Fruit fly (Drosophila melanogaster) whole organism, adult: ENCODE data around the gene Cp7Fb.

Experiments
- CG11617 ChIP-seq: fragments of 200-800 bp; sonication (Bioruptor generic); optimal IDR thresholded peaks from 2 replicates; lab custom pipeline; 2017; ENCODE audit warnings: mild to moderate bottlenecking, missing biosample characterization, missing genetic modification reagents, missing genetic modification characterization
- CG12768 ChIP-seq: fragments of 200-800 bp; sonication (Bioruptor generic); optimal IDR thresholded peaks from 2 replicates; lab custom pipeline; 2017; ENCODE audit warnings: missing biosample characterization, missing genetic modification characterization, mild to moderate bottlenecking, moderate library complexity, missing genetic modification reagents
- CG14711 ChIP-seq: fragments of 200-800 bp; sonication (Bioruptor generic); optimal IDR thresholded peaks from 2 replicates; lab custom pipeline; 2018; ENCODE audit warnings: missing biosample characterization, mild to moderate bottlenecking, missing genetic modification characterization, moderate library complexity
- CG1620 ChIP-seq: fragments of 200-800 bp; sonication (Bioruptor generic); optimal IDR thresholded peaks from 2 replicates; lab custom pipeline; 2016; ENCODE audit warnings: missing biosample characterization, missing genetic modification characterization
- CG33017 ChIP-seq: fragments of 200-800 bp; sonication (Bioruptor generic); optimal IDR thresholded peaks from 2 replicates; lab custom pipeline; 2018; ENCODE audit warnings: missing biosample characterization, mild to moderate bottlenecking, missing genetic modification characterization, moderate library complexity
- CG7045 ChIP-seq: fragments of 200-800 bp; sonication (Bioruptor generic); optimal IDR thresholded peaks from 2 replicates; lab custom pipeline; 2017; ENCODE audit warnings: missing biosample characterization, mild to moderate bottlenecking, missing genetic modification characterization
- Clk ChIP-seq: fragments of 200-800 bp; sonication (Bioruptor generic); optimal IDR thresholded peaks from 2 replicates; lab custom pipeline; 2017; ENCODE audit warnings: missing biosample characterization, missing genetic modification characterization
- Hr96 ChIP-seq: fragments of 200-800 bp; sonication (Bioruptor generic); optimal IDR thresholded peaks from 2 replicates; lab custom pipeline; 2016; ENCODE audit warnings: missing biosample characterization, missing genetic modification characterization
- Mnt ChIP-seq: fragments of 200-800 bp; sonication (Bioruptor generic); optimal IDR thresholded peaks from 2 replicates; lab custom pipeline; 2016; ENCODE audit warnings: missing biosample characterization, mild to moderate bottlenecking, missing genetic modification characterization
- bab1 ChIP-seq: fragments of 200-800 bp; sonication (Bioruptor generic); optimal IDR thresholded peaks from 3 replicates; lab custom pipeline; 2019; ENCODE audit warnings: missing biosample characterization, mild to moderate bottlenecking, missing genetic modification characterization, moderate library complexity
- kay ChIP-seq: fragments of 200-800 bp; sonication (Bioruptor generic); peaks from one replicate; lab custom pipeline; 2016; ENCODE audit warnings: missing biosample characterization, missing genetic modification characterization, borderline replicate concordance
- pad ChIP-seq: fragments of 200-800 bp; sonication (Bioruptor generic); optimal IDR thresholded peaks from 3 replicates; lab custom pipeline; 2017; ENCODE audit warnings: missing biosample characterization, missing genetic modification characterization, mild to moderate bottlenecking, moderate library complexity, missing genetic modification reagents
- tj ChIP-seq: fragments of 200-800 bp; sonication (Bioruptor generic); optimal IDR thresholded peaks from 3 replicates; lab custom pipeline; 2017; ENCODE audit warnings: missing biosample characterization, mild to moderate bottlenecking, missing genetic modification characterization, moderate library complexity

DNA sequence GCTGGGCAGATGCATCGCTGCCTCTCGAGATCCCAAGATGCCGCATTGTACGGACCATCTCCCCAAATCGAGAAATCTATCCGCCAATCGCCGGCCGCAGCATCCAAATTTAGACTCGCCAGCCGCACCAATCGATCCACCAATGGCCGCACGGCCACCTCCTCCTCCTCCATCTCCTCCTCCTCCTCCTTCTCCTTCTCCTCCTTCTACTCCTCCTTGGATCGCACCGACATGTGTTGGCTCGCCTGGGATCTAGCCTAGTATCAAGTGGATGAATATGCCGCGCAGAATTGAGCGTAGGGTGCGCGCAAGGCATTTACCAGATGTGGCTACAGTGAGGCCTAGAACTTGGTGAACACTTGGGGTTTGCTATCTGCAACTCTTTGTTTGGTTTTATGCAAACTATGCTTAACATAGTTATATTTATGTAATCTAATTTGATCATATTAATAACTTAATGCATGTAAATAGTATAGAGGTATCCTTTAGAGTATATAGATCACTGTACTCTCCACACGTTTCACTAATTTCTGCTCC is 18.6 kb upstream of the Cp7Fb start, which contains the start of gene org-1:
- TF ChIP-seq CG1620 (GFP tag; lab: Kevin White, UChicago) (peak; percentile 55), Mnt (GFP tag; lab: Kevin White, UChicago) (no peak), CG12768 (no peak), CG33017 (tag; lab: Kevin White, UChicago) (no peak), CG7045 (GFP tag; lab: Kevin White, UChicago) (no peak), Hr96 (GFP tag; lab: Kevin White, UChicago) (no peak), tj (GFP tag; lab: Kevin White, UChicago) (no peak), pad (GFP tag; lab: Kevin White, UChicago) (peak; percentile 15), Clk (GFP tag; lab: Kevin White, UChicago) (no peak), kay (GFP tag; lab: Kevin White, UChicago) (no peak), bab1 (GFP tag; lab: Kevin White, UChicago) (peak; percentile 82), CG11617 (no peak), CG14711 (tag; lab: Kevin White, UChicago) (peak; percentile 49)
